Fruit fly (Drosophila melanogaster) whole organism, embryonic: ENCODE data around the gene kek6.

Source experiments
- B-H1 ChIP-seq: fragments of 200-800 bp; sonication (Bioruptor generic); IDR thresholded peaks from 3 replicates; pipeline ENCODE4 v1.3.6; 2022; ENCODE audit warnings: missing biosample characterization, missing genetic modification characterization
- CG10979 ChIP-seq: fragments of 200-800 bp; sonication (Bioruptor generic); optimal IDR thresholded peaks from 2 replicates; lab custom pipeline; 2018; ENCODE audit warnings: missing biosample characterization, mild to moderate bottlenecking, missing genetic modification characterization, moderate library complexity
- CG13123 ChIP-seq: fragments of 200-800 bp; sonication (Bioruptor generic); optimal IDR thresholded peaks from 2 replicates; lab custom pipeline; 2016; ENCODE audit warnings: missing biosample characterization, missing genetic modification characterization
- CG13775 ChIP-seq: fragments of 200-800 bp; sonication (Bioruptor generic); optimal IDR thresholded peaks from 3 replicates; lab custom pipeline; 2017; ENCODE audit warnings: missing biosample characterization, mild to moderate bottlenecking, missing genetic modification characterization
- CG15601 ChIP-seq: fragments of 200-800 bp; sonication (Bioruptor generic); optimal IDR thresholded peaks from 3 replicates; lab custom pipeline; 2019; ENCODE audit warnings: missing biosample characterization, mild to moderate bottlenecking, missing genetic modification characterization, moderate library complexity
- CG15696 ChIP-seq: fragments of 200-800 bp; sonication (Bioruptor generic); optimal IDR thresholded peaks from 2 replicates; lab custom pipeline; 2019; ENCODE audit warnings: missing biosample characterization, mild to moderate bottlenecking, missing genetic modification characterization, moderate library complexity
- CG1792 ChIP-seq: fragments of 200-800 bp; sonication (Bioruptor generic); optimal IDR thresholded peaks from 2 replicates; lab custom pipeline; 2016; ENCODE audit warnings: missing biosample characterization, missing genetic modification characterization
- CG18619 ChIP-seq: fragments of 200-800 bp; sonication (Bioruptor generic); optimal IDR thresholded peaks from 3 replicates; lab custom pipeline; 2017; ENCODE audit warnings: missing biosample characterization, mild to moderate bottlenecking, missing genetic modification characterization
- CG2889 ChIP-seq: fragments of 200-800 bp; sonication (Bioruptor generic); IDR thresholded peaks from 3 replicates; pipeline ENCODE4 v1.3.6; 2022; ENCODE audit warnings: missing biosample characterization, missing genetic modification characterization
- CG31224 ChIP-seq: fragments of 200-800 bp; sonication (Bioruptor generic); IDR thresholded peaks from 2 replicates; pipeline ENCODE4 v1.3.6; 2022; ENCODE audit warnings: missing biosample characterization, missing genetic modification characterization
- CG34422 ChIP-seq: fragments of 200-800 bp; sonication (Bioruptor generic); IDR thresholded peaks from 3 replicates; pipeline ENCODE4 v1.3.6; 2022; ENCODE audit warnings: missing biosample characterization, missing genetic modification characterization
- CG4617 ChIP-seq: fragments of 200-800 bp; sonication (Bioruptor generic); optimal IDR thresholded peaks from 3 replicates; lab custom pipeline; 2016; ENCODE audit warnings: missing biosample characterization, missing genetic modification characterization, borderline replicate concordance
- CG4730 ChIP-seq: fragments of 200-800 bp; sonication (Bioruptor generic); IDR thresholded peaks from 2 replicates; pipeline ENCODE4 v1.3.6; 2022; ENCODE audit warnings: missing biosample characterization, missing genetic modification characterization
- CG4820 ChIP-seq: fragments of 200-800 bp; sonication (Bioruptor generic); optimal IDR thresholded peaks from 3 replicates; lab custom pipeline; 2016; ENCODE audit warnings: missing biosample characterization, missing genetic modification characterization
- CG6272 ChIP-seq: fragments of 200-800 bp; sonication (Bioruptor generic); IDR thresholded peaks from 2 replicates; pipeline ENCODE4 v1.3.6; 2022; ENCODE audit warnings: missing biosample characterization, missing genetic modification characterization
- CG6683 ChIP-seq: fragments of 200-800 bp; sonication (Bioruptor generic); optimal IDR thresholded peaks from 2 replicates; lab custom pipeline; 2017; ENCODE audit warnings: missing biosample characterization, mild to moderate bottlenecking, missing genetic modification characterization, missing genetic modification reagents
- CG6765 ChIP-seq: fragments of 200-800 bp; sonication (Bioruptor generic); optimal IDR thresholded peaks from 3 replicates; lab custom pipeline; 2017; ENCODE audit warnings: missing biosample characterization, mild to moderate bottlenecking, missing genetic modification characterization
- CG7745 ChIP-seq: fragments of 200-800 bp; sonication (Bioruptor generic); optimal IDR thresholded peaks from 2 replicates; lab custom pipeline; 2018; ENCODE audit warnings: missing biosample characterization, mild to moderate bottlenecking, missing genetic modification characterization, moderate library complexity
- CG8924 ChIP-seq: fragments of 200-800 bp; optimal IDR thresholded peaks from 3 replicates; lab custom pipeline; 2019; ENCODE audit warnings: missing biosample characterization, mild to moderate bottlenecking, missing genetic modification characterization, moderate library complexity
- CrebB ChIP-seq: fragments of 200-800 bp; sonication (Bioruptor generic); optimal IDR thresholded peaks from 3 replicates; lab custom pipeline; 2018; ENCODE audit warnings: missing biosample characterization, mild to moderate bottlenecking, missing genetic modification characterization
- D19A ChIP-seq: fragments of 200-800 bp; optimal IDR thresholded peaks from 3 replicates; lab custom pipeline; 2019; ENCODE audit warnings: missing biosample characterization, mild to moderate bottlenecking, missing genetic modification characterization, moderate library complexity
- Deaf1 ChIP-seq: fragments of 200-800 bp; optimal IDR thresholded peaks from 3 replicates; lab custom pipeline; 2019; ENCODE audit warnings: missing biosample characterization, mild to moderate bottlenecking, missing genetic modification characterization, moderate library complexity
- ERR ChIP-seq: fragments of 200-800 bp; sonication (Bioruptor generic); optimal IDR thresholded peaks from 2 replicates; lab custom pipeline; 2016; ENCODE audit warnings: missing biosample characterization, missing genetic modification characterization
- GATAe ChIP-seq: fragments of 200-800 bp; sonication (Bioruptor generic); conservative IDR thresholded peaks from 2 replicates; pipeline ENCODE4 v1.3.6; 2022; ENCODE audit warnings: missing biosample characterization, missing genetic modification characterization
- H2.0 ChIP-seq: fragments of 200-800 bp; sonication (Bioruptor generic); IDR thresholded peaks from 2 replicates; pipeline ENCODE4 v1.3.6; 2022; ENCODE audit warnings: missing biosample characterization, missing genetic modification characterization
- Hr78 ChIP-seq, 2 experiments: fragments of 200-800 bp in 1 of 2; fragments of >200 bp in 1 of 2; sonication (Bioruptor generic) in 1 of 2; optimal IDR thresholded peaks; 2 replicates each; lab custom pipeline; 2017 to 2019; ENCODE audit warnings: missing biosample characterization in 2 of 2, missing genetic modification characterization in 2 of 2, mild to moderate bottlenecking in 1 of 2, moderate library complexity in 1 of 2
- Lpt ChIP-seq: fragments of >200 bp; optimal IDR thresholded peaks from 2 replicates; lab custom pipeline; 2018; ENCODE audit warnings: missing biosample characterization, missing genetic modification characterization
- Nf-YC ChIP-seq: fragments of 200-800 bp; optimal IDR thresholded peaks from 3 replicates; lab custom pipeline; 2019; ENCODE audit warnings: missing biosample characterization, mild to moderate bottlenecking, missing genetic modification characterization, moderate library complexity
- Oaz ChIP-seq: fragments of 200-800 bp; sonication (Bioruptor generic); IDR thresholded peaks from 2 replicates; pipeline ENCODE4 v1.3.6; 2022; ENCODE audit warnings: missing biosample characterization, missing genetic modification characterization
- Sry-δ ChIP-seq: fragments of 200-800 bp; sonication (Bioruptor generic); optimal IDR thresholded peaks from 2 replicates; lab custom pipeline; 2016; ENCODE audit warnings: missing biosample characterization, missing genetic modification characterization
- Tbp ChIP-seq: fragments of >200 bp; optimal IDR thresholded peaks from 2 replicates; lab custom pipeline; 2018; ENCODE audit warnings: missing biosample characterization, missing genetic modification characterization
- ac ChIP-seq: fragments of 200-800 bp; sonication (Bioruptor generic); optimal IDR thresholded peaks from 3 replicates; lab custom pipeline; 2017; ENCODE audit warnings: missing biosample characterization, mild to moderate bottlenecking, missing genetic modification characterization
- ara ChIP-seq: fragments of 200-800 bp; sonication (Bioruptor generic); IDR thresholded peaks from 2 replicates; pipeline ENCODE4 v1.3.6; 2022; ENCODE audit warnings: missing biosample characterization, missing genetic modification characterization
- chn ChIP-seq: fragments of 200-800 bp; sonication (Bioruptor generic); optimal IDR thresholded peaks from 2 replicates; lab custom pipeline; 2016; ENCODE audit warnings: missing biosample characterization, missing genetic modification characterization
- ems ChIP-seq: fragments of 200-800 bp; sonication (Bioruptor generic); optimal IDR thresholded peaks from 3 replicates; lab custom pipeline; 2016; ENCODE audit warnings: missing biosample characterization, missing genetic modification characterization
- en ChIP-seq: fragments of 200-800 bp; sonication (Bioruptor generic); optimal IDR thresholded peaks from 2 replicates; lab custom pipeline; 2016; ENCODE audit warnings: missing biosample characterization, missing genetic modification characterization
- fd64A ChIP-seq: fragments of 200-800 bp; sonication (Bioruptor generic); optimal IDR thresholded peaks from 3 replicates; lab custom pipeline; 2018; ENCODE audit warnings: missing biosample characterization, mild to moderate bottlenecking, missing genetic modification characterization
- knrl ChIP-seq: fragments of 200-800 bp; sonication (Bioruptor generic); IDR thresholded peaks from 3 replicates; pipeline ENCODE4 v1.3.6; 2022; ENCODE audit warnings: missing biosample characterization, missing genetic modification characterization; ENCODE audit not compliant: partially characterized antibody
- lab ChIP-seq: fragments of 200-800 bp; sonication (Bioruptor generic); optimal IDR thresholded peaks from 3 replicates; lab custom pipeline; 2017; ENCODE audit warnings: missing biosample characterization, missing genetic modification characterization, mild to moderate bottlenecking, moderate library complexity, missing genetic modification reagents
- lilli ChIP-seq: fragments of 200-800 bp; sonication (Bioruptor generic); optimal IDR thresholded peaks from 3 replicates; lab custom pipeline; 2016; ENCODE audit warnings: missing biosample characterization, missing genetic modification characterization
- nerfin-1 ChIP-seq: fragments of 200-800 bp; sonication (Bioruptor generic); optimal IDR thresholded peaks from 3 replicates; lab custom pipeline; 2019; ENCODE audit warnings: missing biosample characterization, mild to moderate bottlenecking, missing genetic modification characterization, moderate library complexity
- nmo ChIP-seq: fragments of 200-800 bp; sonication (Bioruptor generic); optimal IDR thresholded peaks from 2 replicates; lab custom pipeline; 2018; ENCODE audit warnings: missing biosample characterization, mild to moderate bottlenecking, missing genetic modification characterization, moderate library complexity
- odd ChIP-seq: fragments of 200-800 bp; sonication (Bioruptor generic); optimal IDR thresholded peaks from 2 replicates; lab custom pipeline; 2017; ENCODE audit warnings: missing biosample characterization, mild to moderate bottlenecking, missing genetic modification characterization
- org-1 ChIP-seq: fragments of 200-800 bp; sonication (Bioruptor generic); optimal IDR thresholded peaks from 2 replicates; lab custom pipeline; 2017; ENCODE audit warnings: missing biosample characterization, missing genetic modification characterization
- peb ChIP-seq: fragments of 200-800 bp; sonication (Bioruptor generic); IDR thresholded peaks from 2 replicates; pipeline ENCODE4 v1.3.6; 2022; ENCODE audit warnings: missing biosample characterization, missing genetic modification characterization
- pfk ChIP-seq: fragments of 200-800 bp; sonication (Bioruptor generic); optimal IDR thresholded peaks from 2 replicates; lab custom pipeline; 2018; ENCODE audit warnings: missing biosample characterization, mild to moderate bottlenecking, missing genetic modification characterization, moderate library complexity
- sim ChIP-seq: fragments of 200-800 bp; sonication (Bioruptor generic); IDR thresholded peaks from 2 replicates; pipeline ENCODE4 v1.3.6; 2022; ENCODE audit warnings: missing biosample characterization, missing genetic modification characterization
- slou ChIP-seq: fragments of 200-800 bp; sonication (Bioruptor generic); optimal IDR thresholded peaks from 3 replicates; lab custom pipeline; 2016; ENCODE audit warnings: missing biosample characterization, missing genetic modification characterization
- so ChIP-seq: fragments of 200-800 bp; sonication (Bioruptor generic); IDR thresholded peaks from 3 replicates; pipeline ENCODE4 v1.3.6; 2022; ENCODE audit warnings: missing biosample characterization, missing genetic modification characterization
- stwl ChIP-seq: fragments of 200-800 bp; sonication (Bioruptor generic); optimal IDR thresholded peaks from 3 replicates; lab custom pipeline; 2018; ENCODE audit warnings: missing biosample characterization, mild to moderate bottlenecking, missing genetic modification characterization, moderate library complexity
- tna ChIP-seq: fragments of 200-800 bp; sonication (Bioruptor generic); IDR thresholded peaks from 2 replicates; pipeline ENCODE4 v1.3.6; 2022; ENCODE audit warnings: missing biosample characterization, missing genetic modification characterization; ENCODE audit not compliant: partially characterized antibody
- ttk ChIP-seq: fragments of 200-800 bp; sonication (Bioruptor generic); IDR thresholded peaks from 2 replicates; pipeline ENCODE4 v2.1.2; 2022; ENCODE audit warnings: missing biosample characterization, missing genetic modification characterization

kek6 gene

DNA sequence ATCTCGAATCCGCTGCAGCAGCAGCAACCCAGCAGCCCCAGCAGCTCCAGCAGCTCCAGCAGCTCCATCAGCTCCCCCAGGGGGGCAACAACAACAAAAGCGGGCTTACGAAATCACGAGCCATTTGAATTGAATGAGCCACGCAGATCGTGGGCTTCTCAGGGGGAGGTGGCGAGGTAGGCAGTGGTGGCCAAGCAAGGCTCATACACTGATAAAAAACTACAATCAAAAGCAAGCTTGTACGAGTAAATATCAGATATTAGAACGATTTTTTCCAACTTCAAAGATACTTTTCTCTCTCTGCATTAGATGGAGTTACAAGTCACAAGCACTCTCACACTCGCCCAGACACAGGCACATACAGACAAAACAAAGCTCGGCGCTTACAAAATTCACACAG lies 87.2 kb downstream of the kek6 start (continued):
- TF ChIP-seq odd (GFP tag; lab: Kevin White, UChicago) (no peak), Lpt (no peak), CG31224 (no peak), H2.0 (GFP tag; lab: Robert Waterston, UW) (0 out of 2 replicates have a peak, but pooled peaks have one; percentile 23), chn (no peak), ac (no peak), CG4820 (GFP tag; lab: Kevin White, UChicago) (peak; percentile 10), CG15696 (tag; lab: Kevin White, UChicago) (no peak), knrl (GFP tag; lab: Robert Waterston, UW) (no peak), CG10979 (tag; lab: Kevin White, UChicago) (peak; percentile 5), lab (GFP tag; lab: Kevin White, UChicago) (peak; percentile 64), CG7745 (tag; lab: Kevin White, UChicago) (no peak), nmo (GFP tag; lab: Kevin White, UChicago) (no peak), CG6272 (0 out of 2 replicates have a peak, but pooled peaks have one; percentile 14), peb (no peak), en (no peak), CG6765 (GFP tag; lab: Kevin White, UChicago) (no peak), CrebB (tag; lab: Kevin White, UChicago) (no peak), CG13775 (GFP tag; lab: Kevin White, UChicago) (no peak), Deaf1 (no peak), CG8924 (tag; lab: Kevin White, UChicago) (no peak), Sry-δ (GFP tag; lab: Kevin White, UChicago) (no peak), Oaz (GFP tag; lab: Robert Waterston, UW) (no peak), tna (GFP tag; lab: Robert Waterston, UW) (no peak), ERR (GFP tag; lab: Kevin White, UChicago) (no peak), CG34422 (GFP tag; lab: Robert Waterston, UW) (no peak), CG4730 (0 out of 2 replicates have a peak, but pooled peaks have one; percentile 4), CG2889 (GFP tag; lab: Robert Waterston, UW) (no peak), slou (GFP tag; lab: Kevin White, UChicago) (no peak), so (GFP tag; lab: Robert Waterston, UW) (no peak), CG1792 (GFP tag; lab: Kevin White, UChicago) (no peak), D19A (tag; lab: Kevin White, UChicago) (no peak), stwl (tag; lab: Kevin White, UChicago) (no peak), org-1 (GFP tag; lab: Kevin White, UChicago) (no peak), pfk (GFP tag; lab: Kevin White, UChicago) (no peak), CG13123 (GFP tag; lab: Kevin White, UChicago) (no peak), Tbp (GFP tag; lab: Kevin White, UChicago) (no peak), Nf-YC (peak; percentile 18), sim (no peak), GATAe (GFP tag; lab: Robert Waterston, UW) (no peak), ttk (GFP tag; lab: Robert Waterston, UW) (peak; percentile 62; the same call in 1 of the 2 replicates), nerfin-1 (tag; lab: Kevin White, UChicago) (no peak), Hr78 (GFP tag; optimal IDR thresholded peaks at IDR 0.05; lab: Kevin White, UChicago) (no peak), CG15601 (tag; lab: Kevin White, UChicago) (peak; percentile 10), ems (no peak), ara (GFP tag; lab: Robert Waterston, UW) (no peak), B-H1 (GFP tag; lab: Robert Waterston, UW) (peak; percentile 15; the same call in 1 of the 3 replicates), CG6683 (GFP tag; lab: Kevin White, UChicago) (no peak), lilli (GFP tag; lab: Kevin White, UChicago) (no peak), fd64A (GFP tag; lab: Kevin White, UChicago) (no peak), CG18619 (no peak), CG4617 (no peak)
